Worm (Caenorhabditis elegans): ENCODE data around the gene M7.7.

- TF ChIP-seq nhr-10 (tag; optimal IDR thresholded peaks at IDR 0.05) = no peak
- no peak for TF ChIP-seq lin-13 (GFP tag; optimal IDR thresholded peaks at IDR 0.05)
- no peak for TF ChIP-seq elt-3 (tag; optimal IDR thresholded peaks at IDR 0.05)
- peak in 1 of 2 experiments; percentile 63 for TF ChIP-seq lsy-2 (tag; optimal IDR thresholded peaks at IDR 0.05)
- TF ChIP-seq unc-55 (GFP tag; optimal IDR thresholded peaks at IDR 0.05) = no peak
- TF ChIP-seq nhr-23 (tag; optimal IDR thresholded peaks at IDR 0.05) = no peak
- no peak for TF ChIP-seq unc-62 (GFP tag; optimal IDR thresholded peaks at IDR 0.05)
- no peak for TF ChIP-seq sma-9 (GFP tag; optimal IDR thresholded peaks at IDR 0.05)
- TF ChIP-seq sma-9 (tag; optimal IDR thresholded peaks at IDR 0.05) = no peak
- no peak for TF ChIP-seq lin-39 (tag; optimal IDR thresholded peaks at IDR 0.05)
- no peak for TF ChIP-seq zag-1 (tag; optimal IDR thresholded peaks at IDR 0.05)
- TF ChIP-seq nhr-77 (tag; optimal IDR thresholded peaks at IDR 0.05) = no peak
- no peak for TF ChIP-seq ZK546.5 (tag; optimal IDR thresholded peaks at IDR 0.05)
Measured at ce11 chrIV:11083609-11084008, 6.0 kb upstream of the M7.7 start, which contains the start of gene klc-1.

Measured in whole organism, L2 larva.